Worm (Caenorhabditis elegans) whole organism, L2 larva: ENCODE results near the gene Y54G2A.76.

Source experiments
- F13H6.1 ChIP-seq: sonication (generic microtip); optimal IDR thresholded peaks from 2 replicates; lab custom pipeline; 2016; ENCODE audit warnings: missing genetic modification characterization, missing compliant biosample characterization
- alr-1 ChIP-seq: fragments of 150-350 bp; optimal IDR thresholded peaks from 2 replicates; lab custom pipeline; 2014; ENCODE audit warnings: missing biosample characterization, missing genetic modification characterization
- aly-2 ChIP-seq: fragments of 150-350 bp; optimal IDR thresholded peaks from 2 replicates; lab custom pipeline; 2014; ENCODE audit warnings: missing biosample characterization, missing genetic modification characterization
- ceh-82 ChIP-seq: fragments of 150-350 bp; optimal IDR thresholded peaks from 2 replicates; lab custom pipeline; 2014; ENCODE audit warnings: missing biosample characterization, missing genetic modification characterization
- lin-13 ChIP-seq: fragments of 150-350 bp; optimal IDR thresholded peaks from 2 replicates; lab custom pipeline; 2014; ENCODE audit warnings: missing biosample characterization, missing genetic modification reagents, missing genetic modification characterization
- mdl-1 ChIP-seq, 2 experiments: fragments of 150-350 bp in 1 of 2; sonication (generic microtip) in 1 of 2; optimal IDR thresholded peaks; 2 replicates each; lab custom pipeline; 2017; ENCODE audit warnings: missing biosample characterization in 2 of 2, missing genetic modification characterization in 2 of 2
- nhr-237 ChIP-seq: fragments of 150-350 bp; optimal IDR thresholded peaks from 2 replicates; lab custom pipeline; 2014; ENCODE audit warnings: missing biosample characterization, missing genetic modification characterization
- unc-55 ChIP-seq: fragments of 150-350 bp; sonication (generic microtip); optimal IDR thresholded peaks from 3 replicates; lab custom pipeline; 2014; ENCODE audit warnings: missing biosample characterization, missing genetic modification reagents, missing genetic modification characterization
- zag-1 ChIP-seq: fragments of 150-350 bp; optimal IDR thresholded peaks from 2 replicates; lab custom pipeline; 2014; ENCODE audit warnings: missing biosample characterization, missing genetic modification characterization

DNA sequence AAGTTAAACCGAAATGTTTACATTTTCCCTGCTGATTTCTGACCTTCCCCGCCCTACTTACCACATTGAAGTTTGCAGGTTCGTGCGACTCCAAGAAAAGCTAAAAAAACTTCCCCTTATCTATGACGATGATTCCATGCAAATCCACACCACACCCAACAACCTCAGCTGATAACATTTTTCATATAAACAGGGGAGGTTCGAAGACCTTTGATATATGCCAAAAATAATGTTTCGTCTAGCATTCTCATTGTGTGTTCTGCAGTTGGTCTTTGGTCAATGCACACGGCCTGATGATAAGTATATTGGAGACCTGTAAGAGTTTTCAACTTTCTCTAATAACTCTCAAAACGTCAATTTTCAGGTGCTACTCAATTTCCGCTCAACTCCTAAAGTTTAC lies 45.0 kb downstream of the Y54G2A.76 start:
- no peak for TF ChIP-seq alr-1
- TF ChIP-seq unc-55 (GFP tag; lab: Kevin White, UChicago): no peak
- TF ChIP-seq zag-1 (tag; lab: Kevin White, UChicago): no peak
- TF ChIP-seq lin-13 (GFP tag; lab: Kevin White, UChicago): no peak
- TF ChIP-seq F13H6.1 (tag; lab: Kevin White, UChicago): no peak
- TF ChIP-seq aly-2: no peak
- no peak for TF ChIP-seq mdl-1 (tag; optimal IDR thresholded peaks at IDR 0.05; lab: Kevin White, UChicago)
- TF ChIP-seq ceh-82 (tag; lab: Kevin White, UChicago): no peak
- TF ChIP-seq nhr-237 (tag; lab: Kevin White, UChicago): no peak
